Worm (Caenorhabditis elegans) whole organism, young adult: Measurements from ENCODE around the gene ZK938.11.

Experiments used
- F22D6.2 ChIP-seq: sonication (generic microtip); optimal IDR thresholded peaks from 2 replicates; lab custom pipeline; 2016; ENCODE audit warnings: mild to moderate bottlenecking, missing genetic modification characterization, missing compliant biosample characterization
- F33H1.4 ChIP-seq: fragments of 200-800 bp; sonication (Bioruptor generic); IDR thresholded peaks from 2 replicates; pipeline ENCODE4 v1.3.6; 2022; ENCODE audit warnings: missing genetic modification reagents, missing genetic modification characterization, missing compliant biosample characterization
- F55B11.4 ChIP-seq: sonication (generic microtip); optimal IDR thresholded peaks from 2 replicates; lab custom pipeline; 2016; ENCODE audit warnings: missing compliant biosample characterization, missing genetic modification characterization, borderline replicate concordance; ENCODE audit not compliant: insufficient read depth
- F57A8.1 ChIP-seq: fragments of 200-800 bp; sonication (Bioruptor generic); optimal IDR thresholded peaks from 2 replicates; lab custom pipeline; 2018; ENCODE audit warnings: mild to moderate bottlenecking, missing genetic modification characterization, moderate library complexity, missing compliant biosample characterization
- K12H6.12 ChIP-seq: fragments of 200-800 bp; sonication (Bioruptor generic); optimal IDR thresholded peaks from 2 replicates; lab custom pipeline; 2018; ENCODE audit warnings: mild to moderate bottlenecking, missing genetic modification characterization, missing compliant biosample characterization
- Y79H2A.3 ChIP-seq: fragments of 200-800 bp; sonication (Bioruptor generic); conservative IDR thresholded peaks from 2 replicates; pipeline ENCODE4 v1.3.6; 2022; ENCODE audit warnings: missing genetic modification reagents, missing genetic modification characterization, missing compliant biosample characterization
- Y95B8A.8 ChIP-seq: fragments of 200-800 bp; sonication (Bioruptor generic); IDR thresholded peaks from 2 replicates; pipeline ENCODE4 v1.3.6; 2022; ENCODE audit warnings: missing genetic modification reagents, missing genetic modification characterization, missing compliant biosample characterization
- attf-3 ChIP-seq: fragments of 200-800 bp; sonication (Bioruptor generic); conservative IDR thresholded peaks from 2 replicates; pipeline ENCODE4 v1.3.6; 2022; ENCODE audit warnings: missing genetic modification reagents, missing genetic modification characterization, missing compliant biosample characterization
- attf-6 ChIP-seq: fragments of 200-800 bp; sonication (Bioruptor generic); IDR thresholded peaks from 2 replicates; pipeline ENCODE4 v1.3.6; 2022; ENCODE audit warnings: missing genetic modification reagents, missing genetic modification characterization, missing compliant biosample characterization
- bed-1 ChIP-seq: fragments of 200-800 bp; sonication (Bioruptor generic); IDR thresholded peaks from 2 replicates; pipeline ENCODE4 v1.3.6; 2022; ENCODE audit warnings: missing genetic modification reagents, missing genetic modification characterization, missing compliant biosample characterization
- bed-2 ChIP-seq: fragments of 200-800 bp; sonication (Bioruptor generic); IDR thresholded peaks from 2 replicates; pipeline ENCODE4 v1.3.6; 2022; ENCODE audit warnings: missing genetic modification reagents, missing genetic modification characterization, missing compliant biosample characterization
- cebp-1 ChIP-seq, 2 experiments: fragments of 200-800 bp in 1 of 2; sonication (Bioruptor generic) in 1 of 2; sonication (generic microtip) in 1 of 2; IDR thresholded peaks in 1 of 2; optimal IDR thresholded peaks in 1 of 2; 2 replicates each; pipeline versions ENCODE4 v1.3.6 to Lab custom; 2017 to 2022; ENCODE audit warnings: missing compliant biosample characterization in 2 of 2, missing genetic modification characterization in 2 of 2, mild to moderate bottlenecking in 1 of 2, missing genetic modification reagents in 1 of 2, moderate library complexity in 1 of 2
- ceh-100 ChIP-seq: fragments of 200-800 bp; sonication (Bioruptor generic); IDR thresholded peaks from 2 replicates; pipeline ENCODE4 v1.3.6; 2022; ENCODE audit warnings: missing genetic modification reagents, missing genetic modification characterization, missing compliant biosample characterization
- ceh-40 ChIP-seq: fragments of 200-800 bp; sonication (Bioruptor generic); IDR thresholded peaks from 2 replicates; pipeline ENCODE4 v1.3.6; 2022; ENCODE audit warnings: missing genetic modification characterization, missing compliant biosample characterization
- ceh-58 ChIP-seq: fragments of 200-800 bp; sonication (Bioruptor generic); IDR thresholded peaks from 2 replicates; pipeline ENCODE4 v1.3.6; 2022; ENCODE audit warnings: missing genetic modification characterization, missing compliant biosample characterization
- ceh-91 ChIP-seq: fragments of 200-800 bp; sonication (Bioruptor generic); IDR thresholded peaks from 2 replicates; pipeline ENCODE4 v1.3.6; 2022; ENCODE audit warnings: missing genetic modification reagents, missing genetic modification characterization, missing compliant biosample characterization
- egl-18 ChIP-seq: fragments of 200-800 bp; sonication (Bioruptor generic); IDR thresholded peaks from 2 replicates; pipeline ENCODE4 v1.3.6; 2022; ENCODE audit warnings: missing genetic modification reagents, missing genetic modification characterization, missing compliant biosample characterization
- fkh-3 ChIP-seq: sonication (generic microtip); optimal IDR thresholded peaks from 2 replicates; lab custom pipeline; 2016; ENCODE audit warnings: mild to moderate bottlenecking, missing genetic modification characterization, missing compliant biosample characterization
- let-526 ChIP-seq: fragments of 200-800 bp; sonication (Bioruptor generic); IDR thresholded peaks from 2 replicates; pipeline ENCODE4 v1.3.6; 2022; ENCODE audit warnings: missing genetic modification reagents, missing genetic modification characterization, missing compliant biosample characterization
- lir-1 ChIP-seq: fragments of 200-800 bp; sonication (Bioruptor generic); conservative IDR thresholded peaks from 2 replicates; pipeline ENCODE4 v1.3.6; 2022; ENCODE audit warnings: missing genetic modification reagents, missing genetic modification characterization, missing compliant biosample characterization
- lsy-27 ChIP-seq: sonication (generic microtip); optimal IDR thresholded peaks from 2 replicates; lab custom pipeline; 2017; ENCODE audit warnings: missing genetic modification characterization, mild to moderate bottlenecking, missing compliant biosample characterization, antibody characterized with exemption, missing genotype, borderline replicate concordance; ENCODE audit not compliant: insufficient read depth
- madf-10 ChIP-seq: sonication (generic microtip); optimal IDR thresholded peaks from 2 replicates; lab custom pipeline; 2016; ENCODE audit warnings: mild to moderate bottlenecking, missing genetic modification characterization, missing compliant biosample characterization
- mcd-1 ChIP-seq: fragments of 200-800 bp; sonication (Bioruptor generic); IDR thresholded peaks from 2 replicates; pipeline ENCODE4 v1.3.6; 2022; ENCODE audit warnings: missing genetic modification reagents, missing genetic modification characterization, missing compliant biosample characterization
- mes-4 ChIP-seq: sonication (generic microtip); optimal IDR thresholded peaks from 2 replicates; lab custom pipeline; 2016; ENCODE audit warnings: missing genotype, missing genetic modification characterization, missing compliant biosample characterization
- nhr-80 ChIP-seq: sonication (generic microtip); optimal IDR thresholded peaks from 2 replicates; lab custom pipeline; 2016; ENCODE audit warnings: missing genetic modification characterization, missing compliant biosample characterization
- nhr-90 ChIP-seq: sonication (generic microtip); optimal IDR thresholded peaks from 2 replicates; lab custom pipeline; 2016; ENCODE audit warnings: missing genotype, mild to moderate bottlenecking, missing genetic modification characterization, missing compliant biosample characterization
- rec-8 ChIP-seq, 2 experiments: sonication (generic microtip); optimal IDR thresholded peaks; 2 replicates each; lab custom pipeline; 2016; ENCODE audit warnings: mild to moderate bottlenecking in 2 of 2, missing genetic modification characterization in 2 of 2, missing genetic modification reagents in 2 of 2, missing genotype in 2 of 2, missing biosample characterization in 1 of 2, missing compliant biosample characterization in 1 of 2, moderate library complexity in 1 of 2
- rpc-1 ChIP-seq, 2 experiments: fragments of 150-350 bp in 1 of 2; sonication (generic microtip) in 1 of 2; optimal IDR thresholded peaks; 2 replicates each; lab custom pipeline; 2014 to 2018; ENCODE audit warnings: missing biosample characterization in 1 of 2, missing genetic modification characterization in 1 of 2, missing genetic modification reagents in 1 of 2, missing genotype in 1 of 2
- sdz-38 ChIP-seq: sonication (generic microtip); optimal IDR thresholded peaks from 2 replicates; lab custom pipeline; 2016; ENCODE audit warnings: missing genotype, missing genetic modification characterization, missing compliant biosample characterization
- somi-1 ChIP-seq: fragments of 200-800 bp; sonication (Bioruptor generic); optimal IDR thresholded peaks from 2 replicates; lab custom pipeline; 2018; ENCODE audit warnings: mild to moderate bottlenecking, missing genetic modification characterization, missing compliant biosample characterization
- sptf-2 ChIP-seq: fragments of 200-800 bp; sonication (Bioruptor generic); optimal IDR thresholded peaks from 2 replicates; lab custom pipeline; 2018; ENCODE audit warnings: mild to moderate bottlenecking, missing genetic modification characterization, missing compliant biosample characterization
- tbx-9 ChIP-seq: sonication (generic microtip); optimal IDR thresholded peaks from 2 replicates; lab custom pipeline; 2016; ENCODE audit warnings: borderline replicate concordance, missing genetic modification characterization, inconsistent platforms, missing compliant biosample characterization
- tlf-1 ChIP-seq: fragments of 200-800 bp; sonication (Bioruptor generic); optimal IDR thresholded peaks from 2 replicates; lab custom pipeline; 2018; ENCODE audit warnings: mild to moderate bottlenecking, missing genetic modification characterization, missing compliant biosample characterization
- ztf-18 ChIP-seq: sonication (generic microtip); optimal IDR thresholded peaks from 2 replicates; lab custom pipeline; 2016; ENCODE audit warnings: missing genotype, mild to moderate bottlenecking, missing genetic modification characterization, missing compliant biosample characterization
- ztf-25 ChIP-seq: fragments of 200-800 bp; sonication (Bioruptor generic); IDR thresholded peaks from 2 replicates; pipeline ENCODE4 v1.3.6; 2022; ENCODE audit warnings: missing genetic modification reagents, missing genetic modification characterization, missing compliant biosample characterization
- ztf-3 ChIP-seq: fragments of 200-800 bp; sonication (Bioruptor generic); optimal IDR thresholded peaks from 2 replicates; lab custom pipeline; 2018; ENCODE audit warnings: mild to moderate bottlenecking, missing genetic modification characterization, missing compliant biosample characterization

ZK938.11 gene

DNA sequence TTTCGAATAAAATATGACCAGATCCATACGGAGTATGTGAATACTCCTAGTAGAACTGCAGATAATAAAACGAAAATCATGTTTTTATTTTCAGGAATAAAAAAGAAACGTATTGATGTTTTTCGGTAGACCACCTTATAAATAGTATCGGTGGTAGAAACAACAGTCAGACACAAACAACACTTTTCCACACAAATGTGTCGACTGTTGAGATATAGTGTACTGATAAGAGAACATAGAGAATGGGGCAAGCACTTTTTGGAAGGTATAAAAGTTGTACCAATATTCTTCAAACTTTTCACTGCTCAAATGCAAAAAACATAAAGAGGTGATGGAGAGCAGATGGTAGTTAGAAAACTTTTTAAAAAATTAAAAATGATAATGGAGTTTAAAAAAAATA is 37.6 kb downstream of the ZK938.11 start, which contains the start of gene cyp-13A6:
TSS of gene cyp-13A6 (minus strand) at position 180 of the 400 bp plus-strand sequence.
- no peak for TF ChIP-seq ceh-58 (GFP tag; lab: Robert Waterston, UW)
- peak; percentile 43 for TF ChIP-seq nhr-80 (tag; lab: Kevin White, UChicago)

DNA sequence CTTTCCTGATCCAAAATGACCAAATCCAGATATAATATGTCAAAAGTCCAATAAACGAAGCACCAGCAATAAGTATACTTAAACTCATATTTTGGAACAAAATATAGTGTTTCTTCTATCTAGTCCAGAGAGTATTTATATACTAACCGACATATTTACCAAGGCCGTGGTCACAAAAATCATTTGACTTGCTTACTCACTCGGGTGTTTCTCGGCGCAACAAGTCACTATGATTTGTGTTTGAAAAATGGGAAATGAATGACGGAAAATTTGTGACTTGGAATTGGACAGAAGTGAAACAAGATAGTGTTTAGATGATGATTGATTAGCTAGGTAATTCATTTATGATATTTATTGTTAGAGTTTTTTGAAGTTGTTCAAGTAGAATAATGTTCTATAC is 40.0 kb downstream of the ZK938.11 start, which contains the start of gene cyp-13A5:
TSS of gene cyp-13A5 (minus strand) at position 112 of the 400 bp plus-strand sequence.
- TF ChIP-seq nhr-80 (tag; lab: Kevin White, UChicago) (peak; percentile 85), cebp-1 (GFP tag; IDR thresholded peaks at IDR 0.05; lab: Robert Waterston, UW) (no peak), cebp-1 (tag; optimal IDR thresholded peaks at IDR 0.05; lab: Kevin White, UChicago) (peak; percentile 19), attf-6 (GFP tag; lab: Robert Waterston, UW) (no peak), mes-4 (tag; lab: Kevin White, UChicago) (no peak), sdz-38 (tag; lab: Kevin White, UChicago) (no peak), F22D6.2 (tag; lab: Kevin White, UChicago) (no peak), bed-1 (GFP tag; lab: Robert Waterston, UW) (no peak), rpc-1 (optimal IDR thresholded peaks at IDR 0.05; lab: Kevin White, UChicago) (no peak), rpc-1 (tag; optimal IDR thresholded peaks at IDR 0.05; lab: Kevin White, UChicago) (no peak), bed-2 (GFP tag; lab: Robert Waterston, UW) (no peak), ztf-3 (GFP tag; lab: Kevin White, UChicago) (no peak), tlf-1 (GFP tag; lab: Kevin White, UChicago) (no peak), F57A8.1 (GFP tag; lab: Kevin White, UChicago) (no peak), Y79H2A.3 (no peak), fkh-3 (no peak), K12H6.12 (tag; lab: Kevin White, UChicago) (no peak), let-526 (GFP tag; lab: Robert Waterston, UW) (no peak), rec-8 (tag; optimal IDR thresholded peaks at IDR 0.05; lab: Kevin White, UChicago) (no peak)
- TF ChIP-seq, all 124 proteins: peak for 2

DNA sequence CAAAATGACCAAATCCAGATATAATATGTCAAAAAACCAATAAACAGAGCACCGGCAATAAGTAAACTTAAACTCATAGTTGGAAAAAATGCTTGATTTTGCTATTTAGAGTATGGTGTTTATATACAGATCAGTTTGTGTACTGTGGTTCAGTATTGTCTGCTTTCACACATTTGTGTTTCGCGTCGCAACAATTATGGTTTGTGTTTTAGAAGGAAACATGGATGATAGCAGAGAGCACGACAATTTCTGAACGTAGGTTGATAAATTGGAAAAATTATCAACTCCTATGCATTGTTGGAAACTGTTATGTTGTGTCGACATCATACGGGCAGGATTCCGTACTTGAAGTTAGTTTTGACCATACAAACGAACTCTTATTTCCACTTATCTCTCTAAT is 42.5 kb downstream of the ZK938.11 start, which contains the start of gene cyp-13A4:
TSS of gene cyp-13A4 (minus strand) at position 77 of the 400 bp plus-strand sequence.
- TF ChIP-seq nhr-80 (tag; lab: Kevin White, UChicago) (peak; percentile 80), ceh-91 (GFP tag; lab: Robert Waterston, UW) (no peak)

DNA sequence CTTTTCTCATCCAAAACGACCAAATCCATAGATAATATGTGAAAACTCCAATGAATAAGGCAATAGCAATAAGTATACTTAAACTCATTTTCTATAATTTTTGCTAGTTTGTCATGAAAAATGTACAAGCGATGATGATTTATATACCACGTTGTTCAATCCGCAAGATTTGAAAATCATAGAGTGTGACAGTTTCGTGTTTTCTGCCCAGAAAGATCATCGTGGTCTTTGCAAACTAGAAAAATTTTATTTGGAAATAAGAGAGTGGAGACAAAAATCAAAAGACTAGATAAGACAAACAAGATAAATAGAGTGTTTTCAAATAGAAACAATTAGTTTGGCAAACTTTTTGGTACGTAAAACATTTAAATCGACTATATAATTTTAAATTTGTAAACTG is 47.0 kb downstream of the ZK938.11 start, which contains the start of gene cyp-13A3:
TSS of gene cyp-13A3 (minus strand) at position 101 of the 400 bp plus-strand sequence.
- TF ChIP-seq egl-18 (GFP tag; lab: Robert Waterston, UW) (no peak), mcd-1 (GFP tag; lab: Robert Waterston, UW) (no peak), lsy-27 (tag; lab: Kevin White, UChicago) (no peak), mes-4 (tag; lab: Kevin White, UChicago) (no peak), F55B11.4 (tag; lab: Kevin White, UChicago) (no peak), madf-10 (tag; lab: Kevin White, UChicago) (no peak), ceh-100 (GFP tag; lab: Robert Waterston, UW) (no peak), nhr-90 (no peak), fkh-3 (no peak), somi-1 (GFP tag; lab: Kevin White, UChicago) (no peak), tbx-9 (no peak), attf-3 (GFP tag; lab: Robert Waterston, UW) (no peak), ceh-40 (no peak), ztf-25 (GFP tag; lab: Robert Waterston, UW) (no peak), ceh-91 (GFP tag; lab: Robert Waterston, UW) (no peak), lir-1 (no peak), ztf-18 (tag; lab: Kevin White, UChicago) (no peak), F33H1.4 (no peak), Y95B8A.8 (GFP tag; lab: Robert Waterston, UW) (no peak), sptf-2 (no peak)
